Worm (Caenorhabditis elegans): Measurements from ENCODE around the gene T26E4.2.

The T26E4.2 gene

DNA sequence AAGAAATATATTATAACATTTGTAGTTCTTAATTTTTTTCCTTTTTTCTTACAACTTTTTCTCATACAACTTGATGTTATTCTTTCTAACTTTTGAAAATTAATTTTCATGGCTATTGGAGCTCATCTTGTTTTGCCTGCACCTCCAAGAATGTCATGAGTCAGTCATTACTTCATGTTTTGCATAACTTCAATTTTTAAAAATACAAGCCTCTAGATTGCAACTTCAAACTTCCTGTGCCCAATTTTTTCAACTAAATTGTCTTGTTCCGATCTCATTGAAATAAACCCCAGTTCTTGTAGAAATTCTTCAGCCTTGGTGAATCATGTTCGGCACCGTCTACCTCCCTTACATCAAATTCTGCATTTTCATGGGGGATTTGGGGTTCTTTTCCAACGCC is 22.7 kb upstream of the T26E4.2 start, which contains the start of gene str-9:
Gene str-9 (plus strand): TSS at position 301 of the 400 bp plus-strand sequence.
- TF ChIP-seq ztf-11 (tag; optimal IDR thresholded peaks at IDR 0.05) (no peak), tbx-2 (tag; optimal IDR thresholded peaks at IDR 0.05) (no peak), elt-1 (tag; optimal IDR thresholded peaks at IDR 0.05) (no peak), hmg-11 (tag; optimal IDR thresholded peaks at IDR 0.05) (no peak), nhr-67 (tag; optimal IDR thresholded peaks at IDR 0.05) (no peak), nhr-28 (tag; optimal IDR thresholded peaks at IDR 0.05) (no peak), aly-2 (tag; optimal IDR thresholded peaks at IDR 0.05) (no peak)

DNA sequence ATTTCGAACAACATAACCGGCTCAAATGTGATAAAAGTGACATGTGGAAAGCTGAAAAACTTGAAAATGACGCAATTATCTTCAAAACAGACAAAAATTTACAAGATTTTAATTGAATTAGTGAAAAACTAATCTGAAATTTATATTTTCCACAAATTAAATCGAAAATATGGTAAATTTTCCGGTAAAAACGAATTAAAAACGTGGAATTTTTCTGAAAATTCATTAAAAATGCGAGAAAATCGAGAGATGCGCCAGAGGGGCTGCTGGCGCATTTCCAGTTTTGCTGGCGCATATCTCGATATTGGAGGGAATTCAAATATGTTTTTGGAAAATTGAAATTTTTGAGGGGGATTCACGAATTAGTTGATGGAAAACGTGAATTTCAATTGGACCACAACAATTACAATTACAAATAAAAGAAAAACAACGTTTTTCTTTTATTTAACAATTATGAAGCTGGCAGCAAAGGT is 15.0 kb upstream of the T26E4.2 start, which contains the start of the genes haf-3 and F57A10.2:
Gene haf-3 (minus strand): TSS at position 51 of the 473 bp plus-strand sequence.
Gene F57A10.2 (plus strand): TSS at position 454 of the 473 bp plus-strand sequence.
- TF ChIP-seq sea-2 (GFP tag; optimal IDR thresholded peaks at IDR 0.05) (no peak), ama-1 (optimal IDR thresholded peaks at IDR 0.05) (peak; percentile 62), ceh-82 (tag; optimal IDR thresholded peaks at IDR 0.05) (peak; percentile 87), elt-1 (tag; optimal IDR thresholded peaks at IDR 0.05) (peak; percentile 26), elt-3 (tag; optimal IDR thresholded peaks at IDR 0.05) (no peak), daf-12 (tag; optimal IDR thresholded peaks at IDR 0.05) (peak; percentile 32), unc-62 (GFP tag; optimal IDR thresholded peaks at IDR 0.05) (no peak), tbx-2 (tag; optimal IDR thresholded peaks at IDR 0.05) (peak; percentile 89), lsy-12 (tag; optimal IDR thresholded peaks at IDR 0.05) (peak; percentile 78), jun-1 (tag; optimal IDR thresholded peaks at IDR 0.05) (peak; percentile 74), ZK546.5 (tag; optimal IDR thresholded peaks at IDR 0.05) (peak; percentile 33), eor-1 (tag; optimal IDR thresholded peaks at IDR 0.05) (no peak), nhr-77 (tag; optimal IDR thresholded peaks at IDR 0.05) (peak; percentile 80), nhr-43 (tag; optimal IDR thresholded peaks at IDR 0.05; ENCODE audit: poor library complexity, severe bottlenecking) (peak; percentile 90), nhr-237 (tag; optimal IDR thresholded peaks at IDR 0.05) (no peak), ceh-28 (tag; optimal IDR thresholded peaks at IDR 0.05) (peak; percentile 78), nhr-11 (tag; optimal IDR thresholded peaks at IDR 0.05) (peak; percentile 57), aly-2 (tag; optimal IDR thresholded peaks at IDR 0.05) (peak; percentile 30), lin-15B (tag; optimal IDR thresholded peaks at IDR 0.05) (peak; percentile 93), egl-5 (tag; optimal IDR thresholded peaks at IDR 0.05) (peak; percentile 80), lin-39 (tag; optimal IDR thresholded peaks at IDR 0.05) (peak; percentile 62), fos-1 (tag; optimal IDR thresholded peaks at IDR 0.05) (no peak), ztf-11 (tag; optimal IDR thresholded peaks at IDR 0.05) (no peak), zag-1 (tag; optimal IDR thresholded peaks at IDR 0.05) (peak; percentile 51), unc-39 (tag; optimal IDR thresholded peaks at IDR 0.05) (no peak), nfya-1 (tag; optimal IDR thresholded peaks at IDR 0.05; ENCODE audit: insufficient read depth) (peak; percentile 89), mml-1 (tag; optimal IDR thresholded peaks at IDR 0.05) (no peak), nhr-76 (tag; optimal IDR thresholded peaks at IDR 0.05) (no peak), egl-27 (tag; optimal IDR thresholded peaks at IDR 0.05) (peak; percentile 33), skn-1 (tag; optimal IDR thresholded peaks at IDR 0.05) (peak; percentile 49), hmg-11 (tag; optimal IDR thresholded peaks at IDR 0.05) (peak; percentile 82), fkh-10 (GFP tag; optimal IDR thresholded peaks at IDR 0.05) (peak; percentile 34), ztf-4 (tag; optimal IDR thresholded peaks at IDR 0.05) (peak; percentile 17), snpc-4 (tag; optimal IDR thresholded peaks at IDR 0.05) (peak; percentile 90), pha-4 (tag; optimal IDR thresholded peaks at IDR 0.05) (peak; percentile 94), ceh-16 (tag; optimal IDR thresholded peaks at IDR 0.05) (no peak), nhr-12 (tag; optimal IDR thresholded peaks at IDR 0.05) (no peak), nhr-25 (tag; optimal IDR thresholded peaks at IDR 0.05) (peak; percentile 85), fkh-2 (tag; optimal IDR thresholded peaks at IDR 0.05) (peak; percentile 33), elt-2 (tag; optimal IDR thresholded peaks at IDR 0.05) (peak; percentile 58), nhr-67 (tag; optimal IDR thresholded peaks at IDR 0.05) (no peak), mdl-1 (tag; optimal IDR thresholded peaks at IDR 0.05) (no peak), R02D3.7 (tag; optimal IDR thresholded peaks at IDR 0.05) (peak; percentile 87), nhr-23 (tag; optimal IDR thresholded peaks at IDR 0.05) (peak; percentile 91), pqm-1 (tag; optimal IDR thresholded peaks at IDR 0.05) (peak; percentile 54), nhr-28 (tag; optimal IDR thresholded peaks at IDR 0.05) (no peak), ceh-9 (tag; optimal IDR thresholded peaks at IDR 0.05) (no peak)
